Fruit fly (Drosophila melanogaster) whole organism, embryonic: Measurements from ENCODE around the gene Top3beta.

Experiments
- B-H2 ChIP-seq: fragments of 200-800 bp; sonication (Bioruptor generic); optimal IDR thresholded peaks from 2 replicates; lab custom pipeline; 2018; ENCODE audit warnings: missing biosample characterization, mild to moderate bottlenecking, missing genetic modification characterization
- CG10366 ChIP-seq: fragments of 200-800 bp; sonication (Bioruptor generic); IDR thresholded peaks from 2 replicates; pipeline ENCODE4 v1.3.6; 2022; ENCODE audit warnings: missing biosample characterization, missing genetic modification characterization
- CG10543 ChIP-seq: fragments of 200-800 bp; sonication (Bioruptor generic); optimal IDR thresholded peaks from 3 replicates; lab custom pipeline; 2017; ENCODE audit warnings: missing biosample characterization, mild to moderate bottlenecking, missing genetic modification characterization, moderate library complexity
- CG11085 ChIP-seq: fragments of 200-800 bp; sonication (Bioruptor generic); IDR thresholded peaks from 2 replicates; pipeline ENCODE4 v1.3.6; 2022; ENCODE audit warnings: missing biosample characterization, missing genetic modification characterization
- CG13287 ChIP-seq: fragments of 200-800 bp; sonication (Bioruptor generic); IDR thresholded peaks from 2 replicates; pipeline ENCODE4 v1.3.6; 2022; ENCODE audit warnings: missing biosample characterization, missing genetic modification characterization; ENCODE audit not compliant: partially characterized antibody
- CG13624 ChIP-seq: fragments of 200-800 bp; sonication (Bioruptor generic); optimal IDR thresholded peaks from 2 replicates; lab custom pipeline; 2016; ENCODE audit warnings: missing biosample characterization, missing genetic modification characterization
- CG17186 ChIP-seq: fragments of 200-800 bp; sonication (Bioruptor generic); optimal IDR thresholded peaks from 3 replicates; lab custom pipeline; 2017; ENCODE audit warnings: missing biosample characterization, missing genetic modification reagents, missing genetic modification characterization
- CG18262 ChIP-seq: fragments of 200-800 bp; optimal IDR thresholded peaks from 3 replicates; lab custom pipeline; 2019; ENCODE audit warnings: missing biosample characterization, mild to moderate bottlenecking, missing genetic modification characterization, moderate library complexity
- CG2202 ChIP-seq: fragments of 200-800 bp; sonication (Bioruptor generic); optimal IDR thresholded peaks from 2 replicates; lab custom pipeline; 2018; ENCODE audit warnings: missing biosample characterization, mild to moderate bottlenecking, missing genetic modification characterization
- CG2889 ChIP-seq: fragments of 200-800 bp; sonication (Bioruptor generic); IDR thresholded peaks from 3 replicates; pipeline ENCODE4 v1.3.6; 2022; ENCODE audit warnings: missing biosample characterization, missing genetic modification characterization
- CG3281 ChIP-seq: fragments of 200-800 bp; sonication (Bioruptor generic); optimal IDR thresholded peaks from 3 replicates; lab custom pipeline; 2017; ENCODE audit warnings: missing biosample characterization, mild to moderate bottlenecking, missing genetic modification characterization
- CG3847 ChIP-seq: fragments of 200-800 bp; sonication (Bioruptor generic); IDR thresholded peaks from 2 replicates; pipeline ENCODE4 v1.3.6; 2022; ENCODE audit warnings: missing biosample characterization, missing genetic modification characterization
- CG43689 ChIP-seq: fragments of 200-800 bp; sonication (Bioruptor generic); IDR thresholded peaks from 2 replicates; pipeline ENCODE4 v1.3.6; 2022; ENCODE audit warnings: missing biosample characterization, missing genetic modification characterization
- CG4404 ChIP-seq: fragments of 200-800 bp; sonication (Bioruptor generic); IDR thresholded peaks from 2 replicates; pipeline ENCODE4 v1.3.6; 2022; ENCODE audit warnings: missing biosample characterization, missing genetic modification characterization
- CG6272 ChIP-seq: fragments of 200-800 bp; sonication (Bioruptor generic); IDR thresholded peaks from 2 replicates; pipeline ENCODE4 v1.3.6; 2022; ENCODE audit warnings: missing biosample characterization, missing genetic modification characterization
- CG9797 ChIP-seq: fragments of 200-800 bp; sonication (Bioruptor generic); optimal IDR thresholded peaks from 3 replicates; lab custom pipeline; 2018; ENCODE audit warnings: missing biosample characterization, mild to moderate bottlenecking, missing genetic modification characterization
- CG9932 ChIP-seq: fragments of 200-800 bp; sonication (Bioruptor generic); IDR thresholded peaks from 2 replicates; pipeline ENCODE4 v1.3.6; 2022; ENCODE audit warnings: missing biosample characterization, missing genetic modification characterization
- CHES-1-like ChIP-seq: fragments of 200-800 bp; sonication (Bioruptor generic); optimal IDR thresholded peaks from 2 replicates; lab custom pipeline; 2016; ENCODE audit warnings: missing biosample characterization, missing genetic modification characterization
- Dref ChIP-seq: fragments of 200-800 bp; sonication (Bioruptor generic); IDR thresholded peaks from 2 replicates; pipeline ENCODE4 v1.3.6; 2022; ENCODE audit warnings: missing biosample characterization, missing genetic modification characterization
- H15 ChIP-seq: fragments of 200-800 bp; sonication (Bioruptor generic); IDR thresholded peaks from 3 replicates; pipeline ENCODE4 v1.3.6; 2022; ENCODE audit warnings: missing biosample characterization, missing genetic modification characterization
- Hand ChIP-seq: fragments of 200-800 bp; sonication (Bioruptor generic); optimal IDR thresholded peaks from 2 replicates; lab custom pipeline; 2017; ENCODE audit warnings: mild to moderate bottlenecking, missing biosample characterization, missing genetic modification reagents, missing genetic modification characterization
- Hey ChIP-seq: fragments of 200-800 bp; sonication (Bioruptor generic); optimal IDR thresholded peaks from 3 replicates; lab custom pipeline; 2018; ENCODE audit warnings: missing biosample characterization, mild to moderate bottlenecking, missing genetic modification characterization
- HmgD ChIP-seq: fragments of 200-800 bp; sonication (Bioruptor generic); optimal IDR thresholded peaks from 3 replicates; lab custom pipeline; 2016; ENCODE audit warnings: missing biosample characterization, missing genetic modification characterization
- Max ChIP-seq: fragments of 200-800 bp; sonication (Bioruptor generic); optimal IDR thresholded peaks from 2 replicates; lab custom pipeline; 2016; ENCODE audit warnings: missing biosample characterization, mild to moderate bottlenecking, missing genetic modification characterization
- Med ChIP-seq: fragments of 200-800 bp; sonication (Bioruptor generic); peaks from one replicate; lab custom pipeline; 2016; ENCODE audit warnings: missing biosample characterization, missing genetic modification characterization, mild to moderate bottlenecking, inconsistent platforms, moderate library complexity
- Ptx1 ChIP-seq: fragments of 200-800 bp; sonication (Bioruptor generic); IDR thresholded peaks from 2 replicates; pipeline ENCODE4 v1.3.6; 2022; ENCODE audit warnings: missing biosample characterization, missing genetic modification characterization
- Ravus ChIP-seq: fragments of 200-800 bp; sonication (Bioruptor generic); IDR thresholded peaks from 2 replicates; pipeline ENCODE4 v1.3.6; 2022; ENCODE audit warnings: missing biosample characterization, missing genetic modification characterization
- Scr ChIP-seq: fragments of 200-800 bp; sonication (Bioruptor generic); IDR thresholded peaks from 2 replicates; pipeline ENCODE4 v1.3.6; 2022; ENCODE audit warnings: missing biosample characterization, missing genetic modification characterization; ENCODE audit not compliant: partially characterized antibody
- Ssrp ChIP-seq: fragments of 200-800 bp; sonication (Bioruptor generic); optimal IDR thresholded peaks from 2 replicates; lab custom pipeline; 2018; ENCODE audit warnings: missing biosample characterization, mild to moderate bottlenecking, missing genetic modification characterization, moderate library complexity
- Stat92E ChIP-seq, 3 experiments: fragments of >200 bp in 2 of 3; fragments of 200-800 bp in 1 of 3; sonication (Bioruptor generic) in 1 of 3; optimal IDR thresholded peaks; 2 replicates each; lab custom pipeline; 2017 to 2019; ENCODE audit warnings: missing biosample characterization in 3 of 3, missing genetic modification characterization in 3 of 3, mild to moderate bottlenecking in 1 of 3, moderate library complexity in 1 of 3
- btn ChIP-seq: fragments of 200-800 bp; sonication (Bioruptor generic); optimal IDR thresholded peaks from 2 replicates; lab custom pipeline; 2016; ENCODE audit warnings: missing biosample characterization, missing genetic modification characterization
- croc ChIP-seq: fragments of 200-800 bp; sonication (Bioruptor generic); conservative IDR thresholded peaks from 3 replicates; pipeline ENCODE4 v1.3.6; 2022; ENCODE audit warnings: missing biosample characterization, missing genetic modification characterization
- da ChIP-seq: fragments of 200-800 bp; sonication (Bioruptor generic); optimal IDR thresholded peaks from 2 replicates; lab custom pipeline; 2016; ENCODE audit warnings: missing biosample characterization, missing genetic modification characterization
- ewg ChIP-seq: fragments of 200-800 bp; sonication (Bioruptor generic); optimal IDR thresholded peaks from 3 replicates; lab custom pipeline; 2017; ENCODE audit warnings: mild to moderate bottlenecking, missing biosample characterization, missing genetic modification reagents, missing genetic modification characterization
- ftz-f1 ChIP-seq: fragments of 200-800 bp; sonication (Bioruptor generic); optimal IDR thresholded peaks from 2 replicates; lab custom pipeline; 2016; ENCODE audit warnings: missing biosample characterization, missing genetic modification characterization
- gro ChIP-seq: fragments of 200-800 bp; sonication (Bioruptor generic); optimal IDR thresholded peaks from 2 replicates; lab custom pipeline; 2016; ENCODE audit warnings: missing biosample characterization, missing genetic modification characterization
- hbn ChIP-seq: fragments of 200-800 bp; sonication (Bioruptor generic); IDR thresholded peaks from 2 replicates; pipeline ENCODE4 v1.3.6; 2022; ENCODE audit warnings: missing biosample characterization, missing genetic modification characterization; ENCODE audit not compliant: partially characterized antibody
- inv ChIP-seq: fragments of 200-800 bp; sonication (Bioruptor generic); IDR thresholded peaks from 2 replicates; pipeline ENCODE4 v1.3.6; 2022; ENCODE audit warnings: missing biosample characterization, missing genetic modification characterization; ENCODE audit not compliant: partially characterized antibody
- nau ChIP-seq: fragments of 200-800 bp; sonication (Bioruptor generic); optimal IDR thresholded peaks from 3 replicates; lab custom pipeline; 2017; ENCODE audit warnings: missing biosample characterization, mild to moderate bottlenecking, missing genetic modification characterization, missing genetic modification reagents
- org-1 ChIP-seq: fragments of 200-800 bp; sonication (Bioruptor generic); optimal IDR thresholded peaks from 2 replicates; lab custom pipeline; 2017; ENCODE audit warnings: missing biosample characterization, missing genetic modification characterization
- repo ChIP-seq: fragments of 200-800 bp; sonication (Bioruptor generic); optimal IDR thresholded peaks from 2 replicates; lab custom pipeline; 2016; ENCODE audit warnings: missing biosample characterization, missing genetic modification characterization
- run ChIP-seq: fragments of 200-800 bp; sonication (Bioruptor generic); optimal IDR thresholded peaks from 3 replicates; lab custom pipeline; 2018; ENCODE audit warnings: missing biosample characterization, mild to moderate bottlenecking, missing genetic modification characterization
- salm ChIP-seq: fragments of 200-800 bp; sonication (Bioruptor generic); optimal IDR thresholded peaks from 2 replicates; lab custom pipeline; 2018; ENCODE audit warnings: missing biosample characterization, mild to moderate bottlenecking, missing genetic modification characterization
- schlank ChIP-seq: fragments of 200-800 bp; sonication (Bioruptor generic); optimal IDR thresholded peaks from 2 replicates; lab custom pipeline; 2018; ENCODE audit warnings: missing biosample characterization, mild to moderate bottlenecking, missing genetic modification characterization
- sima ChIP-seq: fragments of 200-800 bp; sonication (Bioruptor generic); optimal IDR thresholded peaks from 2 replicates; lab custom pipeline; 2016; ENCODE audit warnings: missing biosample characterization, missing genetic modification characterization
- slou ChIP-seq: fragments of 200-800 bp; sonication (Bioruptor generic); optimal IDR thresholded peaks from 3 replicates; lab custom pipeline; 2016; ENCODE audit warnings: missing biosample characterization, missing genetic modification characterization
- stwl ChIP-seq: fragments of 200-800 bp; sonication (Bioruptor generic); optimal IDR thresholded peaks from 3 replicates; lab custom pipeline; 2018; ENCODE audit warnings: missing biosample characterization, mild to moderate bottlenecking, missing genetic modification characterization, moderate library complexity
- tup ChIP-seq: fragments of 200-800 bp; sonication (Bioruptor generic); optimal IDR thresholded peaks from 2 replicates; lab custom pipeline; 2016; ENCODE audit warnings: missing biosample characterization, mild to moderate bottlenecking, missing genetic modification characterization, moderate library complexity
- vvl ChIP-seq: fragments of 200-800 bp; sonication (Bioruptor generic); IDR thresholded peaks from 2 replicates; pipeline ENCODE4 v1.3.6; 2022; ENCODE audit warnings: missing biosample characterization, missing genetic modification characterization

Gene Top3beta

dm6 chrX:6264456-6264855 lies 23.3 kb downstream of the Top3beta start (continued):
- TF ChIP-seq slou (GFP tag; lab: Kevin White, UChicago) (no peak), schlank (tag; lab: Kevin White, UChicago) (peak; percentile 46), ftz-f1 (GFP tag; lab: Kevin White, UChicago) (peak; percentile 45), CG3847 (GFP tag; lab: Robert Waterston, UW) (0 out of 2 replicates have a peak, but pooled peaks have one; percentile 5), Hey (tag; lab: Kevin White, UChicago) (peak; percentile 16), CG10543 (GFP tag; lab: Kevin White, UChicago) (peak; percentile 19), Hand (no peak), repo (GFP tag; lab: Kevin White, UChicago) (no peak), Dref (GFP tag; lab: Robert Waterston, UW) (0 out of 2 replicates have a peak, but pooled peaks have one; percentile 7), B-H2 (GFP tag; lab: Kevin White, UChicago) (no peak), stwl (tag; lab: Kevin White, UChicago) (no peak), gro (no peak)

dm6 chrX:6263614-6264130 lies 24.1 kb downstream of the Top3beta start:
- TF ChIP-seq Stat92E (GFP tag; optimal IDR thresholded peaks at IDR 0.05; lab: Kevin White, UChicago) (no peak), run (tag; lab: Kevin White, UChicago) (peak; percentile 71), tup (peak; percentile 20), CG43689 (0 out of 2 replicates have a peak, but pooled peaks have one; percentile 20), sima (GFP tag; lab: Kevin White, UChicago) (no peak), Ssrp (tag; lab: Kevin White, UChicago) (peak; percentile 60), CHES-1-like (GFP tag; lab: Kevin White, UChicago) (peak; percentile 13), Ptx1 (GFP tag; lab: Robert Waterston, UW) (peak; percentile 67), vvl (no peak; the same call in 1 of the 2 replicates), H15 (GFP tag; lab: Robert Waterston, UW) (no peak), CG10366 (no peak; the same call in 1 of the 2 replicates), Ravus (GFP tag; lab: Robert Waterston, UW) (no peak), CG9932 (GFP tag; lab: Robert Waterston, UW) (peak; percentile 48; the same call in 1 of the 2 replicates), org-1 (peak; percentile 79), salm (tag; lab: Kevin White, UChicago) (peak; percentile 66), CG18262 (tag; lab: Kevin White, UChicago) (peak; percentile 81), CG2889 (GFP tag; lab: Robert Waterston, UW) (no peak), CG13624 (GFP tag; lab: Kevin White, UChicago) (peak; percentile 49), CG6272 (GFP tag; lab: Robert Waterston, UW) (peak; percentile 33; the same call in 1 of the 2 replicates), nau (GFP tag; lab: Kevin White, UChicago) (peak; percentile 85), Max (peak; percentile 55), inv (no peak), CG13287 (GFP tag; lab: Robert Waterston, UW) (no peak), CG2202 (tag; lab: Kevin White, UChicago) (no peak), CG3281 (GFP tag; lab: Kevin White, UChicago) (peak; percentile 91), CG9797 (GFP tag; lab: Kevin White, UChicago) (no peak), CG4404 (GFP tag; lab: Robert Waterston, UW) (0 out of 2 replicates have a peak, but pooled peaks have one; percentile 12), ewg (peak; percentile 32), Med (GFP tag; lab: Kevin White, UChicago) (peak; percentile 94), da (GFP tag; lab: Kevin White, UChicago) (no peak), croc (peak; percentile 42; the same call in 1 of the 3 replicates), CG11085 (GFP tag; lab: Robert Waterston, UW) (0 out of 2 replicates have a peak, but pooled peaks have one; percentile 25), hbn (GFP tag; lab: Robert Waterston, UW) (no peak), Scr (GFP tag; lab: Robert Waterston, UW) (no peak), HmgD (GFP tag; lab: Kevin White, UChicago) (no peak), CG17186 (GFP tag; lab: Kevin White, UChicago) (peak; percentile 17), btn (GFP tag; lab: Kevin White, UChicago) (no peak)
